Fruit fly (Drosophila melanogaster) whole organism, wandering third instar larva: ENCODE measurements around the gene CG14563.

Experiments
- CG9705 ChIP-seq: fragments of 200-800 bp; sonication (Bioruptor generic); optimal IDR thresholded peaks from 2 replicates; lab custom pipeline; 2018; ENCODE audit warnings: missing biosample characterization, mild to moderate bottlenecking, missing genetic modification characterization
- Dif ChIP-seq: fragments of 200-275, 200-300 bp; sonication (Bioruptor generic); optimal IDR thresholded peaks from 2 replicates; lab custom pipeline; 2018; ENCODE audit warnings: missing biosample characterization, missing genetic modification characterization; ENCODE audit not compliant: partially characterized antibody
- Jra ChIP-seq: sonication (Bioruptor generic); optimal IDR thresholded peaks from 2 replicates; lab custom pipeline; 2016; ENCODE audit warnings: missing biosample characterization, missing genetic modification characterization
- Myc ChIP-seq: fragments of >200 bp; optimal IDR thresholded peaks from 2 replicates; lab custom pipeline; 2017
- N ChIP-seq: fragments of >200 bp; optimal IDR thresholded peaks from 2 replicates; lab custom pipeline; 2018; ENCODE audit warnings: missing biosample characterization, missing external identifiers, missing genetic modification characterization
- Rel ChIP-seq, 2 experiments: fragments of 200-800 bp; sonication (Bioruptor generic) in 1 of 2; optimal IDR thresholded peaks; 2 replicates in 1 of 2; 3 replicates in 1 of 2; lab custom pipeline; 2016 to 2019; ENCODE audit warnings: mild to moderate bottlenecking in 2 of 2, missing biosample characterization in 2 of 2, missing genetic modification characterization in 2 of 2, moderate library complexity in 1 of 2
- Vsx2 ChIP-seq: fragments of 200-300, 225-300 bp; sonication (Bioruptor generic); optimal IDR thresholded peaks from 2 replicates; lab custom pipeline; 2018; ENCODE audit warnings: missing biosample characterization, missing genetic modification characterization; ENCODE audit not compliant: partially characterized antibody
- dl ChIP-seq, 2 experiments: fragments of 175-275, 200-275 bp in 1 of 2; fragments of 200-275 bp in 1 of 2; sonication (Bioruptor generic); optimal IDR thresholded peaks; lab custom pipeline; 2018; ENCODE audit warnings: mild to moderate bottlenecking in 2 of 2, missing biosample characterization in 2 of 2, missing genetic modification characterization in 2 of 2, moderate library complexity in 2 of 2; ENCODE audit not compliant: partially characterized antibody in 2 of 2, insufficient read depth in 1 of 2
- dmrt93B ChIP-seq: fragments of 200-800 bp; sonication (Bioruptor generic); optimal IDR thresholded peaks from 2 replicates; lab custom pipeline; 2018; ENCODE audit warnings: missing biosample characterization, mild to moderate bottlenecking, missing genetic modification characterization
- dsf ChIP-seq: sonication (Bioruptor generic); optimal IDR thresholded peaks from 2 replicates; lab custom pipeline; 2016; ENCODE audit warnings: missing biosample characterization, missing genetic modification characterization, borderline replicate concordance
- foxo ChIP-seq, 2 experiments: fragments of 200-800 bp; sonication (Bioruptor generic); optimal IDR thresholded peaks; 2 replicates in 1 of 2; 3 replicates in 1 of 2; lab custom pipeline; 2016 to 2017; ENCODE audit warnings: missing biosample characterization in 2 of 2, missing genetic modification characterization in 2 of 2
- lola ChIP-seq: fragments of >200 bp; optimal IDR thresholded peaks from 2 replicates; lab custom pipeline; 2017; ENCODE audit warnings: missing biosample characterization, missing genetic modification characterization
- sage ChIP-seq: fragments of 200-800 bp; sonication (Bioruptor generic); optimal IDR thresholded peaks from 2 replicates; lab custom pipeline; 2016; ENCODE audit warnings: missing biosample characterization, mild to moderate bottlenecking, missing genetic modification characterization

- TF ChIP-seq lola (GFP tag; lab: Kevin White, UChicago), result no peak
- TF ChIP-seq CG9705 (GFP tag; lab: Kevin White, UChicago), result no peak
- TF ChIP-seq Myc (lab: Kevin White, UChicago), result no peak
- TF ChIP-seq Jra (GFP tag; lab: Kevin White, UChicago), result no peak
- TF ChIP-seq Vsx2 (GFP tag; lab: Kevin White, UChicago), result no peak
- no peak for TF ChIP-seq sage
- no peak for TF ChIP-seq N (GFP tag; lab: Kevin White, UChicago)
- no peak for TF ChIP-seq Dif (GFP tag; lab: Kevin White, UChicago)
- no peak for TF ChIP-seq foxo (GFP tag; optimal IDR thresholded peaks at IDR 0.05; lab: Kevin White, UChicago)
- no peak for TF ChIP-seq dsf (GFP tag; lab: Kevin White, UChicago)
- TF ChIP-seq dl (GFP tag; optimal IDR thresholded peaks at IDR 0.05; lab: Kevin White, UChicago; ENCODE audit: insufficient read depth in 1 of 2, partially characterized antibody in 2 of 2), result no peak
- TF ChIP-seq dmrt93B (GFP tag; lab: Kevin White, UChicago), result no peak
- no peak for TF ChIP-seq Rel (GFP tag; optimal IDR thresholded peaks at IDR 0.05; lab: Kevin White, UChicago)
- TF ChIP-seq Rel (tag; optimal IDR thresholded peaks at IDR 0.05; lab: Kevin White, UChicago), result no peak
These were observed 4.4 kb upstream of the CG14563 start for dm6 chr3L:21846591-21846990.
